Worm (Caenorhabditis elegans): ENCODE measurements around the gene Y39E4B.13.

Gene Y39E4B.13

ce11 chrIII:13087437-13087836 lies 3.5 kb upstream of the Y39E4B.13 start:
- TF ChIP-seq nhr-47 (tag; optimal IDR thresholded peaks at IDR 0.05) (no peak), pqm-1 (tag; optimal IDR thresholded peaks at IDR 0.05) (no peak), unc-86 (tag; optimal IDR thresholded peaks at IDR 0.05) (no peak), zip-4 (GFP tag; optimal IDR thresholded peaks at IDR 0.05) (no peak), skn-1 (tag; optimal IDR thresholded peaks at IDR 0.05) (no peak), lsy-2 (tag; optimal IDR thresholded peaks at IDR 0.05) (no peak), lin-15B (tag; optimal IDR thresholded peaks at IDR 0.05) (no peak), C16A3.4 (tag; optimal IDR thresholded peaks at IDR 0.05) (no peak), elt-2 (tag; optimal IDR thresholded peaks at IDR 0.05) (no peak), xbp-1 (tag; optimal IDR thresholded peaks at IDR 0.05) (no peak), efl-1 (optimal IDR thresholded peaks at IDR 0.05) (no peak), efl-1 (GFP tag; optimal IDR thresholded peaks at IDR 0.05 in 1 of 2) (no peak), Y116A8C.19 (tag; optimal IDR thresholded peaks at IDR 0.05; ENCODE audit: borderline replicate concordance) (no peak), ets-5 (GFP tag; IDR thresholded peaks at IDR 0.05) (no peak), alr-1 (tag; optimal IDR thresholded peaks at IDR 0.05; ENCODE audit: borderline replicate concordance) (no peak), sup-37 (GFP tag; optimal IDR thresholded peaks at IDR 0.05) (no peak), ceh-63 (GFP tag; optimal IDR thresholded peaks at IDR 0.05) (no peak), grh-1 (GFP tag; IDR thresholded peaks at IDR 0.05) (no peak)

- TF ChIP-seq hlh-4 (tag; optimal IDR thresholded peaks at IDR 0.05) (no peak), efl-1 (optimal IDR thresholded peaks at IDR 0.05) (no peak), efl-1 (GFP tag; optimal IDR thresholded peaks at IDR 0.05 in 1 of 2) (no peak), snu-23 (GFP tag; optimal IDR thresholded peaks at IDR 0.05) (no peak), sup-37 (GFP tag; optimal IDR thresholded peaks at IDR 0.05) (no peak), mab-9 (GFP tag; IDR thresholded peaks at IDR 0.05) (no peak), ceh-90 (tag; optimal IDR thresholded peaks at IDR 0.05) (no peak)
Observed at ce11 chrIII:13092352-13092751, 1.4 kb downstream of the Y39E4B.13 start.

ce11 chrIII:13099190-13099875 lies 8.4 kb downstream of the Y39E4B.13 start, which contains the start of gene pqn-83:
pqn-83 (minus strand) TSS chrIII:13099461.
- TF ChIP-seq grh-1 (GFP tag; IDR thresholded peaks at IDR 0.05), result no peak
- no peak for TF ChIP-seq mdl-1 (tag; optimal IDR thresholded peaks at IDR 0.05)
- no peak for TF ChIP-seq nhr-76 (tag; optimal IDR thresholded peaks at IDR 0.05)
- no peak for TF ChIP-seq efl-1 (optimal IDR thresholded peaks at IDR 0.05)
- no peak for TF ChIP-seq efl-1 (GFP tag; optimal IDR thresholded peaks at IDR 0.05 in 1 of 2)
- TF ChIP-seq alr-1 (tag; optimal IDR thresholded peaks at IDR 0.05; ENCODE audit: borderline replicate concordance), result no peak
- no peak for TF ChIP-seq tbx-2 (tag; optimal IDR thresholded peaks at IDR 0.05)
- TF ChIP-seq C04F5.9 (tag; optimal IDR thresholded peaks at IDR 0.05), result no peak
- no peak for TF ChIP-seq snpc-4 (tag; optimal IDR thresholded peaks at IDR 0.05)
- no peak for TF ChIP-seq pag-3 (tag; optimal IDR thresholded peaks at IDR 0.05; ENCODE audit: borderline replicate concordance, insufficient read depth)

- no peak for TF ChIP-seq C04F5.9 (tag; optimal IDR thresholded peaks at IDR 0.05)
- TF ChIP-seq C16A3.4 (tag; optimal IDR thresholded peaks at IDR 0.05), result peak; percentile 10
- TF ChIP-seq dpl-1 (GFP tag; optimal IDR thresholded peaks at IDR 0.05), result no peak
- peak; percentile 8 for TF ChIP-seq tbx-2 (tag; optimal IDR thresholded peaks at IDR 0.05)
- TF ChIP-seq snu-23 (GFP tag; optimal IDR thresholded peaks at IDR 0.05), result peak; percentile 54
- TF ChIP-seq nhr-85 (tag), result peak; percentile 85
- no peak for TF ChIP-seq ets-5 (GFP tag; IDR thresholded peaks at IDR 0.05)
- peak in 1 of 2 experiments; percentile 43 for TF ChIP-seq lin-35 (GFP tag; optimal IDR thresholded peaks at IDR 0.05)
- TF ChIP-seq blmp-1 (tag; optimal IDR thresholded peaks at IDR 0.05), result peak; percentile 98
- peak in 1 of 2 experiments; percentile 41 for TF ChIP-seq mdl-1 (tag; optimal IDR thresholded peaks at IDR 0.05)
- TF ChIP-seq lin-14 (GFP tag; optimal IDR thresholded peaks at IDR 0.05), result peak; percentile 73
- no peak for TF ChIP-seq nhr-76 (tag; optimal IDR thresholded peaks at IDR 0.05)
- peak; percentile 39 for TF ChIP-seq nhr-71 (tag; optimal IDR thresholded peaks at IDR 0.05)
- TF ChIP-seq elt-3 (tag; optimal IDR thresholded peaks at IDR 0.05), result peak in 3 of 6 experiments; percentile 23 to 74 (median 35)
- peak; percentile 20 for TF ChIP-seq lin-13 (GFP tag; optimal IDR thresholded peaks at IDR 0.05)
- TF ChIP-seq nhr-20 (tag; optimal IDR thresholded peaks at IDR 0.05), result peak; percentile 45
Observed at ce11 chrIII:13101070-13101469, 10.1 kb downstream of the Y39E4B.13 start.

Measured in whole organism, L1 larva.